Fruit fly (Drosophila melanogaster) whole organism, embryonic: ENCODE data around the gene frtz.
A peak's percentile ranks its signal among the peaks of the same experiment; 100 is the strongest.

ENCODE experiments used
- B-H2 ChIP-seq: fragments of 200-800 bp; sonication (Bioruptor generic); optimal IDR thresholded peaks from 2 replicates; lab custom pipeline; 2018; ENCODE audit warnings: missing biosample characterization, mild to moderate bottlenecking, missing genetic modification characterization
- CG12155 ChIP-seq: fragments of 200-800 bp; sonication (Bioruptor generic); optimal IDR thresholded peaks from 3 replicates; lab custom pipeline; 2016; ENCODE audit warnings: missing biosample characterization, missing genetic modification characterization
- CG17385 ChIP-seq: fragments of 200-800 bp; sonication (Bioruptor generic); optimal IDR thresholded peaks from 3 replicates; lab custom pipeline; 2018; ENCODE audit warnings: missing biosample characterization, mild to moderate bottlenecking, missing genetic modification characterization
- CG18476 ChIP-seq: fragments of 200-800 bp; sonication (Bioruptor generic); optimal IDR thresholded peaks from 2 replicates; lab custom pipeline; 2016; ENCODE audit warnings: missing biosample characterization, mild to moderate bottlenecking, missing genetic modification characterization
- CG2889 ChIP-seq: fragments of 200-800 bp; sonication (Bioruptor generic); IDR thresholded peaks from 3 replicates; pipeline ENCODE4 v1.3.6; 2022; ENCODE audit warnings: missing biosample characterization, missing genetic modification characterization
- CG3163 ChIP-seq: fragments of 200-800 bp; sonication (Bioruptor generic); optimal IDR thresholded peaks from 3 replicates; lab custom pipeline; 2016; ENCODE audit warnings: missing biosample characterization, missing genetic modification characterization
- CG3838 ChIP-seq: fragments of 200-800 bp; sonication (Bioruptor generic); optimal IDR thresholded peaks from 3 replicates; lab custom pipeline; 2016; ENCODE audit warnings: missing biosample characterization, missing genetic modification characterization
- CG4282 ChIP-seq: fragments of 200-800 bp; sonication (Bioruptor generic); optimal IDR thresholded peaks from 2 replicates; lab custom pipeline; 2016; ENCODE audit warnings: missing biosample characterization, missing genetic modification characterization
- CG4424 ChIP-seq: fragments of 200-800 bp; sonication (Bioruptor generic); optimal IDR thresholded peaks from 3 replicates; lab custom pipeline; 2016; ENCODE audit warnings: missing biosample characterization, missing genetic modification characterization
- CG6791 ChIP-seq: fragments of 200-800 bp; sonication (Bioruptor generic); IDR thresholded peaks from 3 replicates; pipeline ENCODE4 v1.3.6; 2022; ENCODE audit warnings: missing biosample characterization, missing genetic modification characterization; ENCODE audit not compliant: partially characterized antibody
- CG7928 ChIP-seq: fragments of 200-800 bp; sonication (Bioruptor generic); optimal IDR thresholded peaks from 2 replicates; lab custom pipeline; 2017; ENCODE audit warnings: missing biosample characterization, mild to moderate bottlenecking, missing genetic modification characterization
- CG8290 ChIP-seq, 3 experiments: fragments of 200-800 bp; sonication (Bioruptor generic); optimal IDR thresholded peaks; 2 replicates each; lab custom pipeline; 2016 to 2019; ENCODE audit warnings: missing biosample characterization in 3 of 3, missing genetic modification characterization in 3 of 3, mild to moderate bottlenecking in 2 of 3, moderate library complexity in 1 of 3
- CG9876 ChIP-seq: fragments of 200-800 bp; sonication (Bioruptor generic); optimal IDR thresholded peaks from 2 replicates; lab custom pipeline; 2016; ENCODE audit warnings: missing biosample characterization, missing genetic modification characterization
- D19A ChIP-seq: fragments of 200-800 bp; optimal IDR thresholded peaks from 3 replicates; lab custom pipeline; 2019; ENCODE audit warnings: missing biosample characterization, mild to moderate bottlenecking, missing genetic modification characterization, moderate library complexity
- Gsc ChIP-seq: fragments of 200-800 bp; sonication (Bioruptor generic); IDR thresholded peaks from 2 replicates; pipeline ENCODE4 v1.3.6; 2022; ENCODE audit warnings: missing biosample characterization, missing genetic modification characterization
- HHEX ChIP-seq: fragments of 200-800 bp; sonication (Bioruptor generic); optimal IDR thresholded peaks from 3 replicates; lab custom pipeline; 2017; ENCODE audit warnings: missing biosample characterization, mild to moderate bottlenecking, missing genetic modification characterization, missing genetic modification reagents
- HLH4C ChIP-seq: fragments of 200-800 bp; sonication (Bioruptor generic); IDR thresholded peaks from 3 replicates; pipeline ENCODE4 v1.3.6; 2022; ENCODE audit warnings: missing biosample characterization, missing genetic modification characterization; ENCODE audit not compliant: partially characterized antibody
- Lhr ChIP-seq: fragments of 200-800 bp; sonication (Bioruptor generic); optimal IDR thresholded peaks from 3 replicates; lab custom pipeline; 2017; ENCODE audit warnings: mild to moderate bottlenecking, missing biosample characterization, missing genetic modification reagents, missing genetic modification characterization
- Meics ChIP-seq: fragments of 200-800 bp; sonication (Bioruptor generic); optimal IDR thresholded peaks from 2 replicates; lab custom pipeline; 2017; ENCODE audit warnings: missing biosample characterization, mild to moderate bottlenecking, missing genetic modification characterization
- Rfx ChIP-seq: fragments of 200-800 bp; sonication (Bioruptor generic); IDR thresholded peaks from 2 replicates; pipeline ENCODE4 v1.3.6; 2022; ENCODE audit warnings: missing biosample characterization, missing genetic modification characterization
- Scr ChIP-seq: fragments of 200-800 bp; sonication (Bioruptor generic); IDR thresholded peaks from 2 replicates; pipeline ENCODE4 v1.3.6; 2022; ENCODE audit warnings: missing biosample characterization, missing genetic modification characterization; ENCODE audit not compliant: partially characterized antibody
- al ChIP-seq: fragments of 200-800 bp; sonication (Bioruptor generic); IDR thresholded peaks from 2 replicates; pipeline ENCODE4 v1.3.6; 2022; ENCODE audit warnings: missing biosample characterization, missing genetic modification characterization
- ase ChIP-seq: fragments of 200-800 bp; sonication (Bioruptor generic); IDR thresholded peaks from 3 replicates; pipeline ENCODE4 v1.3.6; 2022; ENCODE audit warnings: missing biosample characterization, missing genetic modification characterization
- chif ChIP-seq, 2 experiments: fragments of 200-800 bp; sonication (Bioruptor generic); optimal IDR thresholded peaks; 3 replicates each; lab custom pipeline; 2016; ENCODE audit warnings: missing biosample characterization in 2 of 2, missing genetic modification characterization in 2 of 2
- chinmo ChIP-seq: fragments of 200-800 bp; sonication (Bioruptor generic); IDR thresholded peaks from 4 replicates; pipeline ENCODE4 v1.3.6; 2022; ENCODE audit warnings: missing biosample characterization, missing genetic modification characterization; ENCODE audit not compliant: partially characterized antibody
- disco-r ChIP-seq: fragments of 200-800 bp; sonication (Bioruptor generic); optimal IDR thresholded peaks from 2 replicates; lab custom pipeline; 2016; ENCODE audit warnings: missing biosample characterization, missing genetic modification characterization
- fd96Cb ChIP-seq: fragments of 200-800 bp; sonication (Bioruptor generic); optimal IDR thresholded peaks from 2 replicates; lab custom pipeline; 2018; ENCODE audit warnings: missing biosample characterization, mild to moderate bottlenecking, missing genetic modification characterization, moderate library complexity
- grau ChIP-seq: fragments of 200-800 bp; optimal IDR thresholded peaks from 3 replicates; lab custom pipeline; 2019; ENCODE audit warnings: missing biosample characterization, mild to moderate bottlenecking, missing genetic modification characterization, moderate library complexity
- gsb-n ChIP-seq: fragments of 200-800 bp; sonication (Bioruptor generic); optimal IDR thresholded peaks from 3 replicates; lab custom pipeline; 2018; ENCODE audit warnings: missing biosample characterization, mild to moderate bottlenecking, missing genetic modification characterization
- gt ChIP-seq: fragments of 200-800 bp; sonication (Bioruptor generic); IDR thresholded peaks from 2 replicates; pipeline ENCODE4 v1.3.6; 2022; ENCODE audit warnings: missing biosample characterization, missing genetic modification characterization
- hbn ChIP-seq: fragments of 200-800 bp; sonication (Bioruptor generic); IDR thresholded peaks from 2 replicates; pipeline ENCODE4 v1.3.6; 2022; ENCODE audit warnings: missing biosample characterization, missing genetic modification characterization; ENCODE audit not compliant: partially characterized antibody
- ken ChIP-seq: fragments of 200-800 bp; sonication (Bioruptor generic); IDR thresholded peaks from 3 replicates; pipeline ENCODE4 v1.3.6; 2022; ENCODE audit warnings: missing biosample characterization, missing genetic modification characterization
- lab ChIP-seq: fragments of 200-800 bp; sonication (Bioruptor generic); optimal IDR thresholded peaks from 3 replicates; lab custom pipeline; 2017; ENCODE audit warnings: missing biosample characterization, missing genetic modification characterization, mild to moderate bottlenecking, moderate library complexity, missing genetic modification reagents
- maf-S ChIP-seq: fragments of 200-800 bp; sonication (Bioruptor generic); optimal IDR thresholded peaks from 2 replicates; lab custom pipeline; 2016; ENCODE audit warnings: missing biosample characterization, missing genetic modification characterization
- nom ChIP-seq: fragments of 200-800 bp; sonication (Bioruptor generic); optimal IDR thresholded peaks from 2 replicates; lab custom pipeline; 2017; ENCODE audit warnings: missing biosample characterization, missing genetic modification characterization, mild to moderate bottlenecking, moderate library complexity, missing genetic modification reagents
- oc ChIP-seq: fragments of 200-800 bp; sonication (Bioruptor generic); optimal IDR thresholded peaks from 2 replicates; lab custom pipeline; 2018; ENCODE audit warnings: missing biosample characterization, mild to moderate bottlenecking, missing genetic modification characterization, moderate library complexity
- pan ChIP-seq, 4 experiments: fragments of >200 bp in 3 of 4; fragments of 200-800 bp in 1 of 4; sonication (Bioruptor generic) in 1 of 4; optimal IDR thresholded peaks in 3 of 4; IDR thresholded peaks in 1 of 4; 2 replicates each; pipeline versions ENCODE4 v1.3.6 to Lab custom; 2017 to 2022; ENCODE audit warnings: missing biosample characterization in 2 of 4, missing genetic modification characterization in 2 of 4, mixed read lengths in 1 of 4
- pros ChIP-seq: fragments of 200-800 bp; sonication (Bioruptor generic); optimal IDR thresholded peaks from 3 replicates; lab custom pipeline; 2019; ENCODE audit warnings: missing biosample characterization, mild to moderate bottlenecking, missing genetic modification characterization, moderate library complexity
- pum ChIP-seq: fragments of 200-800 bp; sonication (Bioruptor generic); optimal IDR thresholded peaks from 2 replicates; lab custom pipeline; 2016; ENCODE audit warnings: missing biosample characterization, missing genetic modification characterization
- row ChIP-seq: fragments of 200-800 bp; sonication (Bioruptor generic); IDR thresholded peaks from 3 replicates; pipeline ENCODE4 v1.3.6; 2022; ENCODE audit warnings: missing biosample characterization, missing genetic modification characterization
- sens ChIP-seq: fragments of 200-800 bp; sonication (Bioruptor generic); peaks from one replicate; lab custom pipeline; 2016; ENCODE audit warnings: missing biosample characterization, missing genetic modification characterization
- sim ChIP-seq: fragments of 200-800 bp; sonication (Bioruptor generic); IDR thresholded peaks from 2 replicates; pipeline ENCODE4 v1.3.6; 2022; ENCODE audit warnings: missing biosample characterization, missing genetic modification characterization
- slou ChIP-seq: fragments of 200-800 bp; sonication (Bioruptor generic); optimal IDR thresholded peaks from 3 replicates; lab custom pipeline; 2016; ENCODE audit warnings: missing biosample characterization, missing genetic modification characterization
- slp2 ChIP-seq: fragments of 200-800 bp; sonication (Bioruptor generic); optimal IDR thresholded peaks from 2 replicates; lab custom pipeline; 2016; ENCODE audit warnings: missing biosample characterization, missing genetic modification characterization
- stc ChIP-seq: fragments of 200-800 bp; sonication (Bioruptor generic); IDR thresholded peaks from 2 replicates; pipeline ENCODE4 v1.3.6; 2022; ENCODE audit warnings: missing biosample characterization, missing genetic modification characterization
- tgo ChIP-seq: fragments of 200-800 bp; sonication (Bioruptor generic); IDR thresholded peaks from 3 replicates; pipeline ENCODE4 v1.3.6; 2022; ENCODE audit warnings: missing biosample characterization, missing genetic modification characterization
- toy ChIP-seq: fragments of 200-800 bp; sonication (Bioruptor generic); IDR thresholded peaks from 2 replicates; pipeline ENCODE4 v1.3.6; 2022; ENCODE audit warnings: missing biosample characterization, missing genetic modification characterization
- unpg ChIP-seq: fragments of 200-800 bp; sonication (Bioruptor generic); optimal IDR thresholded peaks from 3 replicates; lab custom pipeline; 2018; ENCODE audit warnings: missing biosample characterization, mild to moderate bottlenecking, missing genetic modification characterization, moderate library complexity
- zen ChIP-seq: fragments of 200-800 bp; sonication (Bioruptor generic); optimal IDR thresholded peaks from 3 replicates; lab custom pipeline; 2018; ENCODE audit warnings: missing biosample characterization, mild to moderate bottlenecking, missing genetic modification characterization, moderate library complexity
- zfh1 ChIP-seq: fragments of 200-800 bp; sonication (Bioruptor generic); IDR thresholded peaks from 3 replicates; pipeline ENCODE4 v1.3.6; 2022; ENCODE audit warnings: missing biosample characterization, missing genetic modification characterization

The frtz gene

DNA sequence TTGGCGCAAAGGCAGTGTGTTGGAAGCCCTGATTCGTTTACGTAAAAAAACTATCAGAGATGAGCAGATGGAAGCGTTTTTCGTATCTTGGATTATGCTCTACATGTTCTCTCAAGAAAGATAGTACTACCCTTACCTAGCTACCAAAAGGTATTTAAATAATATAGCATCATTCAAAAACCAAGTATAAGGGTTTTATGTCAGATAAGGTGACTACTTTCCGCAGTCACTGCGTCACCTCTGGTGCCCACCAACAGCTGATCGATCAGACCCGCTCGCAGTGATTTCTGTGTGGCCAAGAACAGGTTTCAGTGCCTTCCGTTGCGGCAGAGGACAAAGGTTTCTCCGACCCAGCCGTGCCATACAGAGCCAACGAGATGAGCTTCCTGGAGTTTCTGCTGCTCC is 14.0 kb upstream of the frtz start, which contains the start of the genes Eno and CG31937 (continued):
- peak; percentile 11; the same call in 1 of the 2 replicates for TF ChIP-seq hbn (GFP tag; lab: Robert Waterston, UW)
- TF ChIP-seq CG7928 (GFP tag; lab: Kevin White, UChicago) = peak; percentile 89
- peak; percentile 69 for TF ChIP-seq B-H2 (GFP tag; lab: Kevin White, UChicago)
- no peak for TF ChIP-seq CG6791 (GFP tag; lab: Robert Waterston, UW)
- TF ChIP-seq slp2 (GFP tag; lab: Kevin White, UChicago) = no peak
- peak; percentile 72 for TF ChIP-seq al (GFP tag; lab: Robert Waterston, UW)
- no peak for TF ChIP-seq toy
- TF ChIP-seq CG9876 (GFP tag; lab: Kevin White, UChicago) = no peak
- TF ChIP-seq sens (GFP tag; lab: Kevin White, UChicago) = peak; percentile 93
- 0 out of 3 replicates have a peak, but pooled peaks have one; percentile 9 for TF ChIP-seq ken (GFP tag; lab: Robert Waterston, UW)
- no peak for TF ChIP-seq sim (GFP tag; lab: Robert Waterston, UW)
- TF ChIP-seq chif (GFP tag; optimal IDR thresholded peaks at IDR 0.05; lab: Kevin White, UChicago) = peak; percentile 33 to 45
- TF ChIP-seq CG17385 = peak; percentile 47
- TF ChIP-seq unpg (GFP tag; lab: Kevin White, UChicago) = peak; percentile 4
- TF ChIP-seq Scr = no peak
- no peak for TF ChIP-seq gsb-n (tag; lab: Kevin White, UChicago)
- TF ChIP-seq Meics (GFP tag; lab: Kevin White, UChicago) = peak; percentile 61
- no peak for TF ChIP-seq CG3163 (GFP tag; lab: Kevin White, UChicago)
- peak; percentile 59 for TF ChIP-seq tgo (GFP tag; lab: Robert Waterston, UW)
- peak; percentile 94 for TF ChIP-seq row (GFP tag; lab: Robert Waterston, UW)
- peak; percentile 18 for TF ChIP-seq pum (GFP tag; lab: Kevin White, UChicago)
- peak; percentile 67 for TF ChIP-seq Rfx (GFP tag; lab: Robert Waterston, UW)
- TF ChIP-seq CG3838 (GFP tag; lab: Kevin White, UChicago) = no peak
- TF ChIP-seq CG4424 (GFP tag; lab: Kevin White, UChicago) = peak; percentile 44
- no peak for TF ChIP-seq HLH4C
- peak; percentile 32 for TF ChIP-seq CG12155 (GFP tag; lab: Kevin White, UChicago)
- TF ChIP-seq CG2889 = no peak
- TF ChIP-seq stc = no peak
- TF ChIP-seq zfh1 (GFP tag; lab: Robert Waterston, UW) = no peak
- TF ChIP-seq zen (tag; lab: Kevin White, UChicago) = no peak
- TF ChIP-seq pan (optimal IDR thresholded peaks at IDR 0.05; lab: Kevin White, UChicago) = no peak
- peak in 1 of 2 experiments; percentile 67 for TF ChIP-seq pan (GFP tag; optimal IDR thresholded peaks at IDR 0.05 in 1 of 2, IDR thresholded peaks at IDR 0.05 in 1 of 2)
- TF ChIP-seq CG18476 (GFP tag; lab: Kevin White, UChicago) = no peak
- TF ChIP-seq chinmo (GFP tag; lab: Robert Waterston, UW) = no peak
- peak; percentile 62 for TF ChIP-seq grau
- no peak for TF ChIP-seq gt (GFP tag; lab: Robert Waterston, UW)
- TF ChIP-seq Gsc (GFP tag; lab: Robert Waterston, UW) = no peak
- TF ChIP-seq CG4282 (GFP tag; lab: Kevin White, UChicago) = no peak
- peak; percentile 5 for TF ChIP-seq maf-S (GFP tag; lab: Kevin White, UChicago)
- no peak for TF ChIP-seq Lhr (GFP tag; lab: Kevin White, UChicago)
- TF ChIP-seq lab (GFP tag; lab: Kevin White, UChicago) = peak; percentile 53
- TF ChIP-seq D19A (tag; lab: Kevin White, UChicago) = no peak
- no peak for TF ChIP-seq fd96Cb
- no peak for TF ChIP-seq pros (GFP tag; lab: Kevin White, UChicago)
- peak; percentile 19 for TF ChIP-seq disco-r (GFP tag; lab: Kevin White, UChicago)
- TF ChIP-seq ase = peak; percentile 39; the same call in 1 of the 3 replicates
- TF ChIP-seq slou (GFP tag; lab: Kevin White, UChicago) = no peak
- TF ChIP-seq oc (tag; lab: Kevin White, UChicago) = no peak
- TF ChIP-seq CG8290 (GFP tag; optimal IDR thresholded peaks at IDR 0.05; lab: Kevin White, UChicago) = no peak
- TF ChIP-seq CG8290 (tag; optimal IDR thresholded peaks at IDR 0.05; lab: Kevin White, UChicago) = peak in 1 of 2 experiments; percentile 59
- TF ChIP-seq nom (GFP tag; lab: Kevin White, UChicago) = peak; percentile 77
- peak; percentile 53 for TF ChIP-seq HHEX (GFP tag; lab: Kevin White, UChicago)
